Worm (Caenorhabditis elegans) whole organism, L1 larva: ENCODE measurements around the gene fbxa-30.

ENCODE experiments used
- Y116A8C.19 ChIP-seq: sonication (generic microtip); optimal IDR thresholded peaks from 2 replicates; lab custom pipeline; 2016; ENCODE audit warnings: missing compliant biosample characterization, missing genetic modification characterization, borderline replicate concordance
- ceh-90 ChIP-seq: sonication (generic microtip); optimal IDR thresholded peaks from 2 replicates; lab custom pipeline; 2016; ENCODE audit warnings: missing genetic modification characterization, missing compliant biosample characterization
- egl-13 ChIP-seq: sonication (generic microtip); optimal IDR thresholded peaks from 2 replicates; lab custom pipeline; 2016; ENCODE audit warnings: missing genotype, missing genetic modification reagents, missing genetic modification characterization, missing compliant biosample characterization
- elt-3 ChIP-seq, 6 experiments: fragments of 150-350 bp in 1 of 6; sonication (generic microtip); optimal IDR thresholded peaks; 2 replicates each; lab custom pipeline; 2017 to 2018; ENCODE audit warnings: missing biosample characterization in 6 of 6, missing genetic modification characterization in 6 of 6, inconsistent platforms in 1 of 6
- mdl-1 ChIP-seq, 2 experiments: fragments of 150-350 bp; optimal IDR thresholded peaks; 2 replicates each; lab custom pipeline; 2014 to 2017; ENCODE audit warnings: missing biosample characterization in 2 of 2, missing genetic modification characterization in 2 of 2, inconsistent platforms in 1 of 2
- pqm-1 ChIP-seq: sonication (generic microtip); optimal IDR thresholded peaks from 3 replicates; lab custom pipeline; 2017; ENCODE audit warnings: missing biosample characterization, missing genetic modification characterization
- rnt-1 ChIP-seq: sonication (generic microtip); optimal IDR thresholded peaks from 2 replicates; lab custom pipeline; 2016; ENCODE audit warnings: mild to moderate bottlenecking, missing genetic modification characterization, moderate library complexity, missing compliant biosample characterization
- sox-4 ChIP-seq: sonication (generic microtip); optimal IDR thresholded peaks from 2 replicates; lab custom pipeline; 2016; ENCODE audit warnings: missing genetic modification characterization, missing compliant biosample characterization
- sptf-1 ChIP-seq: fragments of 150-350 bp; optimal IDR thresholded peaks from 2 replicates; lab custom pipeline; 2014; ENCODE audit warnings: missing biosample characterization, missing genetic modification characterization
- unc-30 ChIP-seq: sonication (generic microtip); optimal IDR thresholded peaks from 2 replicates; lab custom pipeline; 2017; ENCODE audit warnings: missing biosample characterization, missing genetic modification characterization
- unc-62 ChIP-seq: fragments of 150-350 bp; optimal IDR thresholded peaks from 2 replicates; lab custom pipeline; 2014; ENCODE audit warnings: missing biosample characterization, missing genetic modification reagents, missing genetic modification characterization

- TF ChIP-seq mdl-1 (tag; optimal IDR thresholded peaks at IDR 0.05; lab: Kevin White, UChicago) (no peak), elt-3 (tag; optimal IDR thresholded peaks at IDR 0.05; lab: Kevin White, UChicago) (no peak), pqm-1 (tag; lab: Kevin White, UChicago) (no peak), rnt-1 (tag; lab: Kevin White, UChicago) (no peak), Y116A8C.19 (no peak), unc-30 (no peak), unc-62 (GFP tag; lab: Kevin White, UChicago) (no peak), egl-13 (tag; lab: Kevin White, UChicago) (no peak), sox-4 (tag; lab: Kevin White, UChicago) (no peak), sptf-1 (no peak), ceh-90 (no peak)
These were observed 46.8 kb downstream of the fbxa-30 start for ce11 chrIII:1228593-1228992.
